Worm (Caenorhabditis elegans): ENCODE measurements around the gene T23F11.2.

T23F11.2 gene

DNA sequence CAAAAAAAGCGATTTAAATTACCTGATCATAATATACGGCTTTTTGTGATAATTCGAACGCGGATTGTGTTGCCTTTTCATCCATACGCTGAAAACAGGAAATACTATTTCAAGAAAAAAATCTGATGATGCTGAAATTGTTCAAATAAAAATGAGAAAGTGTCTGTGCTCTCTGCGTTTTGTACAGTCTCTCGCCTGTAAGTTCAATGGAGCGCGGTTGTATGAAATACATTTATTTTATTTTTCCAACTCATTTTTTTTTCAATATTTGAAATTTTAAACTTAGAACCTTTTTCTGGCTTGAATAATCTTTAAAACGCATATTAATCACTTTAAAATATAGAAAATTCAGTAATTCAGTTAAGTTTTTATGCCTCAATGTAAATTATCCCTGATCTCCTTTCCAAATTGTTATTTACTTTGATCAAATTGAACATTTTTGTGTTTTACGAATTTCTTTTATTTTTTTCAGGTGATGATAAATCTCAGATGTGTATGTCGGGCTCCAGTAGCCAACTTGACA is 48.7 kb upstream of the T23F11.2 start, which contains the start of the genes clp-2 and mrpl-16 (continued):
- TF ChIP-seq elt-3 (tag; optimal IDR thresholded peaks at IDR 0.05) (no peak), ceh-63 (GFP tag; optimal IDR thresholded peaks at IDR 0.05) (no peak), nhr-85 (tag) (no peak), efl-3 (GFP tag; optimal IDR thresholded peaks at IDR 0.05) (no peak), lin-35 (GFP tag; optimal IDR thresholded peaks at IDR 0.05) (peak; percentile 39 to 62), ces-1 (GFP tag; optimal IDR thresholded peaks at IDR 0.05) (no peak), aha-1 (tag; optimal IDR thresholded peaks at IDR 0.05) (no peak), swsn-7 (tag; optimal IDR thresholded peaks at IDR 0.05) (peak; percentile 24), zip-4 (GFP tag; optimal IDR thresholded peaks at IDR 0.05) (no peak), elt-2 (tag; optimal IDR thresholded peaks at IDR 0.05) (no peak), lin-15B (tag; optimal IDR thresholded peaks at IDR 0.05) (no peak), ceh-8 (GFP tag; optimal IDR thresholded peaks at IDR 0.05) (no peak), blmp-1 (tag; optimal IDR thresholded peaks at IDR 0.05) (no peak), ztf-11 (tag; optimal IDR thresholded peaks at IDR 0.05) (no peak), xbp-1 (tag; optimal IDR thresholded peaks at IDR 0.05) (no peak), tbx-2 (tag; optimal IDR thresholded peaks at IDR 0.05) (no peak), nhr-12 (tag; optimal IDR thresholded peaks at IDR 0.05) (no peak), C16A3.4 (tag; optimal IDR thresholded peaks at IDR 0.05) (peak; percentile 10), efl-1 (optimal IDR thresholded peaks at IDR 0.05) (peak; percentile 42 to 58), efl-1 (GFP tag; optimal IDR thresholded peaks at IDR 0.05 in 1 of 2) (peak; percentile 59 to 93), nhr-90 (tag; optimal IDR thresholded peaks at IDR 0.05; ENCODE audit: poor library complexity) (no peak), irx-1 (tag; optimal IDR thresholded peaks at IDR 0.05) (peak; percentile 4), unc-62 (GFP tag; optimal IDR thresholded peaks at IDR 0.05) (no peak), lin-14 (GFP tag; optimal IDR thresholded peaks at IDR 0.05) (no peak), aly-2 (tag; optimal IDR thresholded peaks at IDR 0.05) (no peak), snu-23 (GFP tag; optimal IDR thresholded peaks at IDR 0.05) (peak; percentile 38), dpl-1 (GFP tag; optimal IDR thresholded peaks at IDR 0.05) (peak; percentile 21 to 68 (median 46)), sox-4 (tag; optimal IDR thresholded peaks at IDR 0.05) (no peak), lin-39 (tag; optimal IDR thresholded peaks at IDR 0.05) (no peak), nhr-84 (tag; optimal IDR thresholded peaks at IDR 0.05) (no peak), unc-98 (GFP tag; IDR thresholded peaks at IDR 0.05) (no peak), skn-1 (tag; optimal IDR thresholded peaks at IDR 0.05) (no peak), fkh-4 (tag; optimal IDR thresholded peaks at IDR 0.05; ENCODE audit: borderline replicate concordance) (no peak), unc-86 (tag; optimal IDR thresholded peaks at IDR 0.05) (no peak), mab-9 (GFP tag; IDR thresholded peaks at IDR 0.05) (no peak), nhr-28 (tag; optimal IDR thresholded peaks at IDR 0.05) (no peak), C04F5.9 (tag; optimal IDR thresholded peaks at IDR 0.05) (no peak), sup-37 (GFP tag; optimal IDR thresholded peaks at IDR 0.05) (no peak), ztf-4 (tag; optimal IDR thresholded peaks at IDR 0.05) (no peak), F16B12.6 (tag; optimal IDR thresholded peaks at IDR 0.05) (peak; percentile 1), alr-1 (tag; optimal IDR thresholded peaks at IDR 0.05; ENCODE audit: borderline replicate concordance) (no peak), lin-13 (GFP tag; optimal IDR thresholded peaks at IDR 0.05) (no peak)

DNA sequence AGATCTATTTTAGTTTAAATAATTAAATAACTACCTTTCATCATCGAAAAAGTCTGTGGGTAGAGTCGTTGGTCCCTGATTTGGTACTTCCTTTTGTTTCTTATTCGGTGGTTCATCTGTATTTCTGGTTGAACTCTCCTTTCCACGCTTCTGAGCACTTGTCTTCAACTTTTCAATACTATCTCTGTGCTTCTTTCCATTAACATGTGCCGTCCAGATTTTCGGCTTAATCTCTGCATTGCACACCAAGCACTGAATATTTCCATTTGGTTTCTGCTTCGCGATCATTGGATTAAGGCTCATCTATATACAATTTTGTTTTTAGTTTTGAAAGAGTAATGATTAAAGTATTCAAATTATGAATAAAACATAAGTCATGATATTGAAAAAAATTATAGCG is 44.6 kb upstream of the T23F11.2 start, which contains the start of gene sel-13:
Gene sel-13 (minus strand): TSS at position 303 of the 400 bp plus-strand sequence.
- TF ChIP-seq efl-3 (GFP tag; optimal IDR thresholded peaks at IDR 0.05), result no peak
- no peak for TF ChIP-seq lin-35 (GFP tag; optimal IDR thresholded peaks at IDR 0.05)
- TF ChIP-seq unc-130 (tag; optimal IDR thresholded peaks at IDR 0.05), result no peak
- TF ChIP-seq unc-86 (tag; optimal IDR thresholded peaks at IDR 0.05), result no peak
- TF ChIP-seq tlp-1 (tag; optimal IDR thresholded peaks at IDR 0.05), result no peak

Data from whole organism, L1 larva.